Fruit fly (Drosophila melanogaster): ENCODE measurements around the gene Fbp2.

The Fbp2 gene

dm6 chr2L:9459372-9460091, 32.9 kb downstream of the Fbp2 start:
- TF ChIP-seq Rel (GFP tag; optimal IDR thresholded peaks at IDR 0.05) (no peak), Rel (tag; optimal IDR thresholded peaks at IDR 0.05) (no peak), HLH106 (tag; optimal IDR thresholded peaks at IDR 0.05) (no peak), woc (GFP tag; optimal IDR thresholded peaks at IDR 0.05) (no peak), br (GFP tag; optimal IDR thresholded peaks at IDR 0.05) (peak; percentile 3), jim (GFP tag; optimal IDR thresholded peaks at IDR 0.05) (no peak), OdsH (GFP tag; optimal IDR thresholded peaks at IDR 0.05) (no peak), Dfd (GFP tag; optimal IDR thresholded peaks at IDR 0.05) (no peak), Dif (GFP tag; optimal IDR thresholded peaks at IDR 0.05; ENCODE audit: partially characterized antibody) (peak; percentile 30), h (GFP tag; optimal IDR thresholded peaks at IDR 0.05) (no peak)

DNA sequence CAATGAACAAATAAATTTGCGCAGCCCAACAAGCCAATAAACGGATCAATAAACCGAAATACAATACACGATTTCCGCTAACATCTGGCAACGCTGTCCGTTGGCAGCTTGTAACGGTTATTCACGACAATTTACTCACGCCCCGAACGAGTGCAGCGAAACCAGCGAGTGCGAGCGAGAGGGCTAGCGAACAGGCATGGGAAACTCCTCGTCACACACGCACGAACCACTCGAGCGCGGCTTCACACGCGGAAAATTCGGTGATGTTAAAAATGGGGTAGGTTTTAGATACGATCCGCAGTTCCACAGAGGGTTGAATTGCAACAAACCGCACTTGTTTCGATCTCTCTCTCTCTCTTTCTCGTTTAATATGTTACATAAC, 33.5 kb downstream of the Fbp2 start:
- no peak for TF ChIP-seq jim (GFP tag; optimal IDR thresholded peaks at IDR 0.05)
- TF ChIP-seq sage (GFP tag; optimal IDR thresholded peaks at IDR 0.05), result no peak
- TF ChIP-seq Rel (GFP tag; optimal IDR thresholded peaks at IDR 0.05), result no peak
- TF ChIP-seq Rel (tag; optimal IDR thresholded peaks at IDR 0.05), result peak; percentile 59

DNA sequence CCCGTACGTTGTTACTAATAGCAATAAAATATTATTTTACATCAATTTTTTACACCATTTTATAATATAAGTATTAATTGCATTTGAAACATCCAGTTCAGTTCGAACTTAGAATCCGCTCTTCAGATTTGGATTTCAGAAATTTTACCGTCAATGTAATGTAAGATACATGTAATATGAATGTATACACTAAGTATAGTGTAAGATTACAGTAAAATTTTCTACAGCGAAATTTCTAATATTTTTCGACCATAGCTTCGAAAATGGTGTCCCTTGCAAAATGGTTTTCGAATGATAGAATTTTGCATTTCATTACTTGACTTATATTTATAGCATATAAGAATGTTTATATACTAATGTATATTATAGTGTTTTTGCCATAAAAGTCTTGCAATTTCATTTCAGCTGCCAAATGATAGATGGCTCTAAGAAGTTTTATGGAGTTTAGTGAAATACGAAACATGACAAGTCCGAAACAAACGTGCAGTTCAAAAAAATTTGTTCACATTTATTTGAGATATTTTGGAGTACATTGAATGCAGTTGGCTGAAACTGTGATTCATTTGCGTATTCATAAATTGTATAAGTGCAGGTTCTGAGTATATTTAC, 38.0 kb downstream of the Fbp2 start:
- TF ChIP-seq pan (optimal IDR thresholded peaks at IDR 0.05), result no peak
- peak; percentile 0 for TF ChIP-seq brk (GFP tag; optimal IDR thresholded peaks at IDR 0.05)

DNA sequence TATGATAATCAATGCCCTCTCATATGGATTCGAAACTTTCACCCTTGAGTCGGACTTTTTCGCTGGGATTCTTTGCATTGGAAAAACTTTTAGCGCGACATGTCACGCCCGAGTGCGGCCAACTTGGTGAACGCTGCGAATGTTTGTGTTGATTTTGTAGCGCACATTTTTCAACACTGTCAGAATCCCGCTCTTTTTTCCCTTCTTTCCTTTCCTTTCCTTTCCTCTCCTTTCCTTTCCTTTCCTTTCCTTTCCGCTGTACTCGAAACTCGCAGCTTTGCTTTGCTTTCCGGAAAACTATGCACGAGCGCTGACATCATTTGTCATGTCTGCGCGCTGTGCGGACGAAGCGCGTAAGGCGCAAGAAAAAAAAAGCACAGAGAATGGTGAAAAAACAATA, 40.8 kb downstream of the Fbp2 start:
- TF ChIP-seq Abd-B (GFP tag; optimal IDR thresholded peaks at IDR 0.05) (no peak), CrebA (GFP tag; optimal IDR thresholded peaks at IDR 0.05; ENCODE audit: borderline replicate concordance) (no peak), sv (GFP tag; optimal IDR thresholded peaks at IDR 0.05) (no peak), N (GFP tag; optimal IDR thresholded peaks at IDR 0.05) (no peak), CG9705 (GFP tag; optimal IDR thresholded peaks at IDR 0.05) (no peak), rgr (GFP tag; optimal IDR thresholded peaks at IDR 0.05) (no peak), usp (GFP tag; optimal IDR thresholded peaks at IDR 0.05) (no peak)
